Worm (Caenorhabditis elegans) whole organism, early embryonic: ENCODE results near the gene str-2.

ENCODE experiments used
- F13C5.2 ChIP-seq: sonication (generic microtip); optimal IDR thresholded peaks from 2 replicates; lab custom pipeline; 2017; ENCODE audit warnings: mild to moderate bottlenecking, missing genetic modification characterization, inconsistent platforms, missing compliant biosample characterization
- ama-1 ChIP-seq: fragments of 150-350 bp; optimal IDR thresholded peaks from 2 replicates; lab custom pipeline; 2014
- ceh-36 ChIP-seq: sonication (generic microtip); optimal IDR thresholded peaks from 2 replicates; lab custom pipeline; 2016; ENCODE audit warnings: missing genetic modification characterization, inconsistent platforms, missing compliant biosample characterization
- ets-7 ChIP-seq: sonication (generic microtip); optimal IDR thresholded peaks from 2 replicates; lab custom pipeline; 2016; ENCODE audit warnings: missing genotype, missing genetic modification characterization, missing compliant biosample characterization
- flt-1 ChIP-seq: fragments of 200-800 bp; sonication (Bioruptor generic); IDR thresholded peaks from 2 replicates; pipeline ENCODE4 v1.3.6; 2022; ENCODE audit warnings: missing genetic modification characterization, missing compliant biosample characterization
- tbx-11 ChIP-seq: fragments of 200-800 bp; sonication (Bioruptor generic); IDR thresholded peaks from 2 replicates; pipeline ENCODE4 v1.3.6; 2022; ENCODE audit warnings: missing genetic modification characterization, missing compliant biosample characterization
- tbx-37 ChIP-seq: fragments of 200-800 bp; sonication (Bioruptor generic); conservative IDR thresholded peaks from 2 replicates; pipeline ENCODE4 v1.3.6; 2022; ENCODE audit warnings: missing genetic modification reagents, missing genetic modification characterization, missing compliant biosample characterization
- tra-4 ChIP-seq: sonication (generic microtip); optimal IDR thresholded peaks from 2 replicates; lab custom pipeline; 2017; ENCODE audit warnings: missing genetic modification characterization, missing compliant biosample characterization

DNA sequence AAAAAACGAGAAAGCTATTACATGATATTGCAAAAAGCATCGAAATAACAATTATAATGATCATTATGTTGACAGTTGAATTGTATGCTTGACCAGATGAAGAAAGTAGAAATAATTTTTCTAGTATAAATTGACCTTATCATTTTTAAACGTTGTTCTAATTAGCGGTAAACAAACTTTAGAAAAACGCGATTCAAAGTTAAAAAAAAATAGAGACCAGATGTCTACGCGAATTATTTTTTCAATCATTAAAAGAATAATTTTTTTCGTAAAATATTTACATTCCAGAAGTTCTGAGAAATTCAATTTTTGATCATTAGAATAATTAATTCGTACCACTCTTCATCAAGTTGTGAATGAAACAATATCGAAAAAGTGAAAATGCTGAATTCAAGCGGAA, 22.1 kb downstream of the str-2 start, which contains the start of gene F46B6.10:
- TF ChIP-seq ets-7 (no peak), ama-1 (lab: Kevin White, UChicago) (no peak), ceh-36 (tag; lab: Kevin White, UChicago) (no peak), tbx-37 (no peak), F13C5.2 (tag; lab: Kevin White, UChicago) (no peak), tbx-11 (no peak), flt-1 (GFP tag; lab: Robert Waterston, UW) (no peak), tra-4 (tag; lab: Kevin White, UChicago) (no peak)
